Worm (Caenorhabditis elegans) whole organism, early embryonic: ENCODE measurements around the gene acs-19.

Experiments used
- B0310.2 ChIP-seq: sonication (generic microtip); optimal IDR thresholded peaks from 2 replicates; lab custom pipeline; 2016; ENCODE audit warnings: mild to moderate bottlenecking, missing genetic modification characterization, missing compliant biosample characterization
- F13C5.2 ChIP-seq: sonication (generic microtip); optimal IDR thresholded peaks from 2 replicates; lab custom pipeline; 2017; ENCODE audit warnings: mild to moderate bottlenecking, missing genetic modification characterization, inconsistent platforms, missing compliant biosample characterization
- aly-1 ChIP-seq: sonication (generic microtip); optimal IDR thresholded peaks from 2 replicates; lab custom pipeline; 2016; ENCODE audit warnings: missing genetic modification characterization, missing compliant biosample characterization
- ama-1 ChIP-seq: fragments of 150-350 bp; optimal IDR thresholded peaks from 2 replicates; lab custom pipeline; 2014
- ceh-13 ChIP-seq: fragments of 200-800 bp; sonication (Bioruptor generic); optimal IDR thresholded peaks from 2 replicates; lab custom pipeline; 2018; ENCODE audit warnings: mild to moderate bottlenecking, missing genetic modification characterization, missing compliant biosample characterization
- ceh-36 ChIP-seq: sonication (generic microtip); optimal IDR thresholded peaks from 2 replicates; lab custom pipeline; 2016; ENCODE audit warnings: missing genetic modification characterization, inconsistent platforms, missing compliant biosample characterization
- ets-7 ChIP-seq: sonication (generic microtip); optimal IDR thresholded peaks from 2 replicates; lab custom pipeline; 2016; ENCODE audit warnings: missing genotype, missing genetic modification characterization, missing compliant biosample characterization
- flt-1 ChIP-seq: fragments of 200-800 bp; sonication (Bioruptor generic); IDR thresholded peaks from 2 replicates; pipeline ENCODE4 v1.3.6; 2022; ENCODE audit warnings: missing genetic modification characterization, missing compliant biosample characterization
- hmbx-1 ChIP-seq: sonication (generic microtip); optimal IDR thresholded peaks from 2 replicates; lab custom pipeline; 2016; ENCODE audit warnings: mild to moderate bottlenecking, missing genetic modification characterization, missing compliant biosample characterization
- hmg-4 ChIP-seq: fragments of 200-800 bp; sonication (Bioruptor generic); optimal IDR thresholded peaks from 2 replicates; lab custom pipeline; 2018; ENCODE audit warnings: mild to moderate bottlenecking, missing genetic modification characterization, missing compliant biosample characterization
- hnd-1 ChIP-seq: sonication (generic microtip); optimal IDR thresholded peaks from 2 replicates; lab custom pipeline; 2016; ENCODE audit warnings: missing genetic modification characterization, missing compliant biosample characterization
- pes-1 ChIP-seq: fragments of 200-800 bp; sonication (Bioruptor generic); IDR thresholded peaks from 2 replicates; pipeline ENCODE4 v1.3.6; 2022; ENCODE audit warnings: missing genetic modification reagents, missing genetic modification characterization, missing compliant biosample characterization
- scrt-1 ChIP-seq: fragments of 200-800 bp; sonication (Bioruptor generic); IDR thresholded peaks from 2 replicates; pipeline ENCODE4 v1.3.6; 2022; ENCODE audit warnings: missing genetic modification characterization, missing compliant biosample characterization
- sea-1 ChIP-seq: fragments of 200-800 bp; sonication (Bioruptor generic); conservative IDR thresholded peaks from 2 replicates; pipeline ENCODE4 v1.3.6; 2022; ENCODE audit warnings: missing genetic modification characterization, missing compliant biosample characterization
- tbx-11 ChIP-seq: fragments of 200-800 bp; sonication (Bioruptor generic); IDR thresholded peaks from 2 replicates; pipeline ENCODE4 v1.3.6; 2022; ENCODE audit warnings: missing genetic modification characterization, missing compliant biosample characterization
- tbx-37 ChIP-seq: fragments of 200-800 bp; sonication (Bioruptor generic); conservative IDR thresholded peaks from 2 replicates; pipeline ENCODE4 v1.3.6; 2022; ENCODE audit warnings: missing genetic modification reagents, missing genetic modification characterization, missing compliant biosample characterization
- tra-4 ChIP-seq: sonication (generic microtip); optimal IDR thresholded peaks from 2 replicates; lab custom pipeline; 2017; ENCODE audit warnings: missing genetic modification characterization, missing compliant biosample characterization

Gene acs-19

DNA sequence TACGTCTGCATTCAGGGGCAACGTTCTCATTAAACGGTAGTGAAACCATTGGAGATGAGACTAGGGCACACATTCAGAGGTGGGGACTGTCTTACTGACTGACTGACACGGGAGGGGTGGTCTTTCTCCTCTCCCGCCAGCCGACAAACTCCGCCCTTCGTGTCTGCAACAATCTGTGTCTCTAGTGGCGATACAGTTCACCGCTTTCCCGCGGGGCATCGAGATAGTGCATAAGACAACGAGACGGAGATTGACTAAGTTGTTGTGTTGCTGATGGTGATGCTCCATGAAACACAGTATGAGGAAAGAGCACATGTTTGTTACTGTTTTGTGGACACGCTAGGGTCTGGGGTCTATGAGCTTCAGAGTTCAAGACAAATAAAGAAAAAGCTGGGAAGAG lies 9.1 kb downstream of the acs-19 start:
- TF ChIP-seq F13C5.2 (tag; lab: Kevin White, UChicago) (no peak), hmg-4 (GFP tag; lab: Kevin White, UChicago) (peak; percentile 48)

DNA sequence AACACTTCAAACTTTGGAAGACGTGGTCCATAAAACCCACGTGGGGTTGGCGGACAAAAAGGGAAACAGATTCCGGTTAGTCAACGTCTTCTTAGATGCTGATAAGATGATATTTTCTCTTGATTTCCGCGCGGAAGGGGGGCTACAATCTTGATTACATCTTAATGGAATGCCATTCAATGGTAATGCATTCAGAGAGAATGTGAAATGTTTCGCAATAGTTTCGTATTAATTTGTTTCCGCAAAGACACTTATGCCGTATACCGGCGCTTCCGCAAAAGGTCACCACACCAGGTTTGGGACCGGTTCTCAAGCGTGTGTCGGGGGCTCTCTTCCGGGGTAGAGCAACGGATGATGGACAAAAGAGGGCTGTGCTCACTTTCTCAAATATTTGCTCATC lies 10.2 kb downstream of the acs-19 start:
- TF ChIP-seq B0310.2 (tag; lab: Kevin White, UChicago) (no peak), F13C5.2 (tag; lab: Kevin White, UChicago) (no peak), sea-1 (no peak), tra-4 (tag; lab: Kevin White, UChicago) (no peak)

DNA sequence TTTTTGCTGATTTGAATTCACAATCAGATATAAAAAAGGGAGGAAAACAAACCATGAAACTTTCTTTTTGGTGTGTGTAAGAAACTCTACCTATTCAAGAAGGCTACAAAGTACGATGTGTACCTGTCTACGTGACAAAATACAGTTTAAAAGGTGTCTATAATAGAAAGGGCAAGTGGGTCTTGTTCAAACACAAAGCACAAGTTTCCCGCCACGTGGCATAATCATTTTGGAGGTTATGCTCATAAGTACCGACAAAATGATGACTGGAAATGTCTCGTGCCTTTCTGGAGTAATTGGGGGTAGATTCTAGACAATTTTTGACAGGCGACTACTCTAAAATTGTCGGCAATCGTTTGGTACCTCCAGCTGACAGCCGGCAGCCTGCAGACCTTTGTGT lies 10.6 kb downstream of the acs-19 start:
- TF ChIP-seq tbx-37 (GFP tag; lab: Robert Waterston, UW) (no peak), hmg-4 (GFP tag; lab: Kevin White, UChicago) (no peak), tbx-11 (GFP tag; lab: Robert Waterston, UW) (no peak), flt-1 (no peak), scrt-1 (GFP tag; lab: Robert Waterston, UW) (no peak), B0310.2 (tag; lab: Kevin White, UChicago) (no peak), F13C5.2 (tag; lab: Kevin White, UChicago) (no peak), hnd-1 (tag; lab: Kevin White, UChicago) (no peak), aly-1 (no peak)

DNA sequence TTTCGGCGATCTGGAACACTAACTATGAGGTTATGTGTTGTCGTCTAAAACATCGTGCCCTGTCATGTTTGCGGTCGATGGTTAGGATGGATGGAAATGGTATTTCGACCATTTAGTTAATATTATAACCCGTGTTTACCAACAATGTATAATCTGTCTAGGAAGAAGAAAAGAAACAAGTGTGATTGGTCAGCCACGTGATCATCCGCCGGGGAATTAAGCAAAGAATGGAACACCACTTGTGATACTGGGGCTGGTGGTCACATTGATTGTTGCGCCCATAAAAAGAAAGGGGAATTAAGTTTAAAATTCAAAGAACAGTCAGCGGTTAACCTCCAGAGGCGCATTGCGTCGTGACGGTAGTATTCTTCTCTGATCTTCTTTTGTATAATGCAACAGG lies 11.3 kb downstream of the acs-19 start:
- TF ChIP-seq hnd-1 (tag; lab: Kevin White, UChicago) (no peak), scrt-1 (GFP tag; lab: Robert Waterston, UW) (no peak), tbx-11 (GFP tag; lab: Robert Waterston, UW) (no peak)

DNA sequence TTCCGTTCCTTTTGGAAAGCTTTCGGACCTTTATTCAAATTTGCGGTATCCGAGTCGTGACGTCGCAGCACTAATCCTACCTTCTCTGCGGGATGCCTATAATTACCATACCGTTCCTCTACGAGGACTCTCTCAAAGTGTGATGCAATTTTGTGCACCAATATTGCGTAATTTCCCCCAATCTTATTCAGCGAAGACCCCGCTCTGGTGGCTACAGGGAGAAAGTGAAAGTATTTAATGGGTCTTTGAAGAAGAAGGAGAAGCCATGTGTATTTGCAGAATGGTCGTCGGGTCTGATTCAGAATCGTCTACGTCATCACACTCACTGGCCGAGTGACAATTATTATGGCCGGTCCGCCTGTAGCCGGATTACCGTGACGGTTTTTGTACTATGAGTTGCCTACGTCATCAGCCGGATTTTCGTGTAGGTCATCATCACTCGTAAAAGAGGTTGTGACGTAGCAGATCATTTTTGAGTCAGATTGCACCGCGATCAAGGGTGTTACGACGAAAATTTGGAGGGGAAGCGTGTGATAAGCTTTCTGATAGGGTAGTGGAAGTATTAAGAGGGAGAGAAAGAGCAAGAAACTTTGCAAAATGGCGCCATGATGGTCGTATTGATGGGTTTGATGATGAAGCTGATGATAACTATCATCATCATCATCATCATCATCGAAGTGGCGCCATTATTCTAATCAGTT lies 12.1 kb downstream of the acs-19 start:
- TF ChIP-seq ceh-36 (tag; lab: Kevin White, UChicago) (peak; percentile 56), hmbx-1 (tag; lab: Kevin White, UChicago) (no peak)

DNA sequence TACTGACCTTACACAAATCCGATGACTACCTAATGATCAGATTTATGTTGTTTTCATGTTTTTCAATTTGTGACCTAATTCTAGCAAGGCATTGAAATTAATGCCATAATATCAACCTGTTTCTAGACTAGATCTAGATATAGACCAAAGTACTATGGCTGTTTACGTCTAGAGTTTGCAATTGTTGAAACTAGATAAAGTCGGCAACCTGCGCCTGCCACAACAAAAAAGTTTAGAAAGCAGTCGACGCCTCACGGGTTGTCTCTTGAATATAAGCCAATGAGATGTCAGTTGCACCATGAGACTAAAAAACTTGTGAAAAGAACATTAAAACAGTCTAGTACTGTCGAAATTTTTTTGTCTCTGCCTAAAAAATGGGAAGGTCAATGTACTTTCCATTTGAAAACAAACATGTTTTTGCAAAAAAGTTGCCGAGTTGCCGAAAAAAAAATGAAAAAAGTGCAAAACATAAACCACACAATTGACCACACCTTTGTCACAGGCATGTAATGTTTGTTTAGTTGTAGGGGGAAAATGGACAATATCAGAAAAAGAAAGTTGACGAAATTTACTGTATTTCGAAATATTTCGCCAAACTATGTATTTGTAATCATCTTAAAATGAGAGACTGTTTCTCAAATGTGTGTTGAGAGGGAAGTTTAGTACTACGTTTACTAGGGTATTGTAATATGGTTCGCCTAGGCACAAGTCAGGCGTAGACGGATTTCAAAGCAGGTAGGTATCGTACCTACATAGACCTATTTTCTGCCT lies 14.9 kb downstream of the acs-19 start:
- TF ChIP-seq F13C5.2 (tag; lab: Kevin White, UChicago) (no peak), tbx-11 (GFP tag; lab: Robert Waterston, UW) (no peak), ceh-36 (tag; lab: Kevin White, UChicago) (no peak)

DNA sequence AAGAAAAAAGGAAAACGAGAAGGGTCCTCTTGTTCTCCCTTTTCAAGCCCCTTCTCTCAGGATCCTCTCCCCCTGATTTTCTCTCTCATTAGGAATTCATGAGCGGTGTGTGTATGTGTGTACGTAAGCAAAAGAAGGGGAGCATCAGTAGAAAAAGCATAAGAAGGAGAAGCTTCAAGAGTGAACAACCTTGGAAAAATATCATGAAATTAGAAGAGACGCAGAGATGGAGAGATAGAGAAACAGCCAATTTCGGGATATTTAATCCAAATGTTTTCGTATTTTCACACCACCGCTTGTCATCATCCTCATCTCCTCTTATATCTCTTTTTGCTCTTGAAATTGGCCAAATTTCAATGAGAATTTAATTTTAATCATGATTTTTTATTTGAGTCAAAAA lies 18.9 kb downstream of the acs-19 start:
- TF ChIP-seq scrt-1 (GFP tag; lab: Robert Waterston, UW) = no peak
- no peak for TF ChIP-seq ceh-36 (tag; lab: Kevin White, UChicago)
- TF ChIP-seq F13C5.2 (tag; lab: Kevin White, UChicago) = no peak
- TF ChIP-seq tbx-37 (GFP tag; lab: Robert Waterston, UW) = no peak
- no peak for TF ChIP-seq tra-4 (tag; lab: Kevin White, UChicago)
- no peak for TF ChIP-seq tbx-11 (GFP tag; lab: Robert Waterston, UW)
- TF ChIP-seq ceh-13 = no peak
- TF ChIP-seq pes-1 = no peak

DNA sequence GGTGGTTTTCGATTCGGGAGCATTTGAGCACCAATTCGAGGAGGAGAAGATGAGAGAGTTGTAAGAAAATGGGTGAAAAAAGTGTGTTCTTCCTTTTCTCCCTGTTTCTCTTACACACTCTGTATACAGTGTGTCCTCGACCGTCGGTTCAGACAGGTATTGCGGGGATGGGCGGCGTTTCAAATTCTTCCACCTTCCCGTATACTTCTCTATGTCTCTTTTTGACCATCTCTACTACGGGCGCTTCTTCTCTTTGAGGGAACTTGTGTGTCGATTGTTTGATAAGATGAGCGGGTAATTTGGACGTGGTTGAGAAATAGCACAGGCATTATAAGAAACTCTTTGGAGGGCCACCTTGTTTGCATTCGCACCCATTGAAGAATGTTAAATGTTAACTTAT lies 23.3 kb downstream of the acs-19 start:
- TF ChIP-seq hmg-4 (GFP tag; lab: Kevin White, UChicago) = peak; percentile 18
- TF ChIP-seq aly-1 = no peak

DNA sequence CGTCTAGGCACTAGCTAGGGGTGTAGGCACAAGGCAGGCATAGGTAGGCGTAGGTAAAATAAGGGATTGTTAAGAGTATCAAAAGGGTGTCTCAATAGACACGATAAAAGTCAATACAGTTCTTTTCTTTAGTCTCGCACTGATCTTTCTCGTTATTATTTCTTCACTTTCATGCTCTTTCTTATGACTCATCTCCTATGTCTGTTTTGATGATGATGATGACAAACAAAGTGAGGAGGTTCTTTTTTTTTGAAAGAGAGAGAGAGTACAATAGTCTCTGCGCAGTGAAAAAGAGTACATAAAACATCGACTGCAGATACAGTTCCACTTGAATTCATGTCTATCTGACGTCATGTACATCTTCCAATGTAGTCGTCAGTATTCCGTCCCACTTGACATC lies 25.6 kb downstream of the acs-19 start:
- TF ChIP-seq tbx-37 (GFP tag; lab: Robert Waterston, UW) (no peak), hmg-4 (GFP tag; lab: Kevin White, UChicago) (no peak), aly-1 (no peak), B0310.2 (tag; lab: Kevin White, UChicago) (no peak), scrt-1 (GFP tag; lab: Robert Waterston, UW) (no peak), tbx-11 (GFP tag; lab: Robert Waterston, UW) (no peak), ama-1 (lab: Kevin White, UChicago) (no peak), tra-4 (tag; lab: Kevin White, UChicago) (no peak), sea-1 (no peak), ceh-13 (no peak), F13C5.2 (tag; lab: Kevin White, UChicago) (no peak), ets-7 (tag; lab: Kevin White, UChicago) (no peak), flt-1 (no peak), hmbx-1 (tag; lab: Kevin White, UChicago) (no peak), hnd-1 (tag; lab: Kevin White, UChicago) (no peak), pes-1 (no peak), ceh-36 (tag; lab: Kevin White, UChicago) (no peak)
